Fruit fly (Drosophila melanogaster) whole organism, prepupa: ENCODE results near the gene CG42390.

Experiments
- Blimp-1 ChIP-seq: fragments of 200-800 bp; sonication (Bioruptor generic); optimal IDR thresholded peaks from 3 replicates; lab custom pipeline; 2017; ENCODE audit warnings: missing biosample characterization, missing genetic modification characterization, mild to moderate bottlenecking, moderate library complexity, missing genetic modification reagents
- CG11294 ChIP-seq: fragments of 200-800 bp; sonication (Bioruptor generic); IDR thresholded peaks from 2 replicates; pipeline ENCODE4 v1.3.6; 2022; ENCODE audit warnings: missing biosample characterization, missing genetic modification characterization
- CG11902 ChIP-seq: fragments of 200-800 bp; sonication (Bioruptor generic); optimal IDR thresholded peaks from 3 replicates; lab custom pipeline; 2016; ENCODE audit warnings: missing biosample characterization, missing genetic modification characterization
- CG15336 ChIP-seq: fragments of 200-800 bp; sonication (Bioruptor generic); IDR thresholded peaks from 2 replicates; pipeline ENCODE4 v1.3.6; 2022; ENCODE audit warnings: missing biosample characterization, missing genetic modification characterization
- CG1621 ChIP-seq: fragments of 200-800 bp; sonication (Bioruptor generic); optimal IDR thresholded peaks from 3 replicates; lab custom pipeline; 2018; ENCODE audit warnings: missing biosample characterization, mild to moderate bottlenecking, missing genetic modification characterization
- CG16779 ChIP-seq: fragments of 200-800 bp; sonication (Bioruptor generic); optimal IDR thresholded peaks from 3 replicates; lab custom pipeline; 2017; ENCODE audit warnings: missing biosample characterization, mild to moderate bottlenecking, missing genetic modification characterization
- CG31627 ChIP-seq: fragments of 200-800 bp; sonication (Bioruptor generic); optimal IDR thresholded peaks from 3 replicates; lab custom pipeline; 2016; ENCODE audit warnings: missing biosample characterization, missing genetic modification characterization
- CG32006 ChIP-seq: fragments of 200-800 bp; sonication (Bioruptor generic); optimal IDR thresholded peaks from 3 replicates; lab custom pipeline; 2017; ENCODE audit warnings: missing biosample characterization, mild to moderate bottlenecking, missing genetic modification characterization
- CG3919 ChIP-seq: fragments of 200-800 bp; sonication (Bioruptor generic); optimal IDR thresholded peaks from 3 replicates; lab custom pipeline; 2016; ENCODE audit warnings: missing biosample characterization, missing genetic modification characterization
- CG4318 ChIP-seq: fragments of 200-800 bp; sonication (Bioruptor generic); optimal IDR thresholded peaks from 3 replicates; lab custom pipeline; 2017; ENCODE audit warnings: missing biosample characterization, mild to moderate bottlenecking, missing genetic modification characterization
- CG6276 ChIP-seq: fragments of 200-800 bp; sonication (Bioruptor generic); optimal IDR thresholded peaks from 2 replicates; lab custom pipeline; 2017; ENCODE audit warnings: missing biosample characterization, mild to moderate bottlenecking, missing genetic modification characterization
- CG6792 ChIP-seq: fragments of 200-800 bp; sonication (Bioruptor generic); optimal IDR thresholded peaks from 3 replicates; lab custom pipeline; 2016; ENCODE audit warnings: missing biosample characterization, missing genetic modification characterization
- CG6808 ChIP-seq: fragments of 200-800 bp; sonication (Bioruptor generic); optimal IDR thresholded peaks from 3 replicates; lab custom pipeline; 2017; ENCODE audit warnings: missing biosample characterization, missing genetic modification characterization, mild to moderate bottlenecking, moderate library complexity, missing genetic modification reagents
- CG6854 ChIP-seq: fragments of 200-800 bp; sonication (Bioruptor generic); optimal IDR thresholded peaks from 2 replicates; lab custom pipeline; 2017; ENCODE audit warnings: missing biosample characterization, mild to moderate bottlenecking, missing genetic modification characterization
- CG7368 ChIP-seq: fragments of 200-800 bp; sonication (Bioruptor generic); optimal IDR thresholded peaks from 3 replicates; lab custom pipeline; 2016; ENCODE audit warnings: missing biosample characterization, missing genetic modification characterization
- CG8319 ChIP-seq: fragments of 200-800 bp; sonication (Bioruptor generic); optimal IDR thresholded peaks from 3 replicates; lab custom pipeline; 2016; ENCODE audit warnings: missing biosample characterization, missing genetic modification characterization
- CG8632 ChIP-seq: fragments of 200-800 bp; sonication (Bioruptor generic); optimal IDR thresholded peaks from 3 replicates; lab custom pipeline; 2016; ENCODE audit warnings: missing biosample characterization, missing genetic modification characterization
- CG9139 ChIP-seq: fragments of 200-800 bp; sonication (Bioruptor generic); optimal IDR thresholded peaks from 3 replicates; lab custom pipeline; 2017; ENCODE audit warnings: missing biosample characterization, mild to moderate bottlenecking, missing genetic modification characterization
- Eip75B ChIP-seq: fragments of 200-800 bp; sonication (Bioruptor generic); optimal IDR thresholded peaks from 3 replicates; lab custom pipeline; 2016; ENCODE audit warnings: missing biosample characterization, missing genetic modification characterization
- Eip93F ChIP-seq: fragments of 200-800 bp; sonication (Bioruptor generic); optimal IDR thresholded peaks from 2 replicates; lab custom pipeline; 2016; ENCODE audit warnings: missing biosample characterization, mild to moderate bottlenecking, missing genetic modification characterization
- Ets96B ChIP-seq: fragments of 200-800 bp; optimal IDR thresholded peaks from 2 replicates; lab custom pipeline; 2019; ENCODE audit warnings: missing biosample characterization, mild to moderate bottlenecking, missing genetic modification characterization, moderate library complexity
- Gug ChIP-seq: fragments of 200-800 bp; sonication (Bioruptor generic); IDR thresholded peaks from 2 replicates; pipeline ENCODE4 v1.3.6; 2022; ENCODE audit warnings: missing biosample characterization, missing genetic modification characterization
- Hr38 ChIP-seq: sonication (Bioruptor generic); optimal IDR thresholded peaks from 2 replicates; lab custom pipeline; 2016; ENCODE audit warnings: missing biosample characterization, missing genetic modification characterization
- Hr4 ChIP-seq: fragments of 200-800 bp; sonication (Bioruptor generic); optimal IDR thresholded peaks from 3 replicates; lab custom pipeline; 2016; ENCODE audit warnings: missing biosample characterization, missing genetic modification characterization
- Lpt ChIP-seq: fragments of 200-800 bp; sonication (Bioruptor generic); optimal IDR thresholded peaks from 3 replicates; lab custom pipeline; 2016; ENCODE audit warnings: missing biosample characterization, missing genetic modification characterization
- Met ChIP-seq: fragments of 200-800 bp; sonication (Bioruptor generic); optimal IDR thresholded peaks from 3 replicates; lab custom pipeline; 2016; ENCODE audit warnings: missing biosample characterization, missing genetic modification characterization
- OdsH ChIP-seq: fragments of 200-800 bp; sonication (Bioruptor generic); optimal IDR thresholded peaks from 3 replicates; lab custom pipeline; 2016; ENCODE audit warnings: missing biosample characterization, missing genetic modification characterization
- Smox ChIP-seq: fragments of 200-800 bp; sonication (Bioruptor generic); optimal IDR thresholded peaks from 3 replicates; lab custom pipeline; 2016; ENCODE audit warnings: missing biosample characterization, missing genetic modification characterization
- Sox14 ChIP-seq: fragments of 200-800 bp; sonication (Bioruptor generic); optimal IDR thresholded peaks from 3 replicates; lab custom pipeline; 2016; ENCODE audit warnings: missing biosample characterization, missing genetic modification characterization
- Sox15 ChIP-seq: fragments of 200-800 bp; sonication (Bioruptor generic); optimal IDR thresholded peaks from 3 replicates; lab custom pipeline; 2016; ENCODE audit warnings: missing biosample characterization, missing genetic modification characterization
- achi ChIP-seq: fragments of 200-800 bp; sonication (Bioruptor generic); optimal IDR thresholded peaks from 3 replicates; lab custom pipeline; 2016; ENCODE audit warnings: missing biosample characterization, missing genetic modification characterization
- acj6 ChIP-seq: fragments of 200-800 bp; sonication (Bioruptor generic); optimal IDR thresholded peaks from 3 replicates; lab custom pipeline; 2016; ENCODE audit warnings: missing biosample characterization, missing genetic modification characterization
- dsx ChIP-seq: fragments of 200-800 bp; optimal IDR thresholded peaks from 3 replicates; lab custom pipeline; 2019; ENCODE audit warnings: missing biosample characterization, mild to moderate bottlenecking, missing genetic modification characterization, moderate library complexity; ENCODE audit not compliant: poor library complexity, severe bottlenecking
- eg ChIP-seq: fragments of 200-800 bp; sonication (Bioruptor generic); IDR thresholded peaks from 3 replicates; pipeline ENCODE4 v1.3.6; 2022; ENCODE audit warnings: missing biosample characterization, missing genetic modification characterization
- esn ChIP-seq: fragments of 200-800 bp; sonication (Bioruptor generic); optimal IDR thresholded peaks from 2 replicates; lab custom pipeline; 2016; ENCODE audit warnings: missing biosample characterization, mild to moderate bottlenecking, missing genetic modification characterization, moderate library complexity
- fd59A ChIP-seq: fragments of 200-800 bp; sonication (Bioruptor generic); optimal IDR thresholded peaks from 2 replicates; lab custom pipeline; 2017; ENCODE audit warnings: missing biosample characterization, mild to moderate bottlenecking, missing genetic modification characterization, missing genetic modification reagents
- fkh ChIP-seq: fragments of 200-800 bp; sonication (Bioruptor generic); optimal IDR thresholded peaks from 3 replicates; lab custom pipeline; 2017; ENCODE audit warnings: missing biosample characterization, mild to moderate bottlenecking, missing genetic modification characterization, moderate library complexity
- lz ChIP-seq: fragments of 200-800 bp; sonication (Bioruptor generic); optimal IDR thresholded peaks from 3 replicates; lab custom pipeline; 2016; ENCODE audit warnings: missing biosample characterization, missing genetic modification characterization
- net ChIP-seq: fragments of 200-800 bp; sonication (Bioruptor generic); optimal IDR thresholded peaks from 3 replicates; lab custom pipeline; 2016; ENCODE audit warnings: missing biosample characterization, missing genetic modification characterization
- pdm3 ChIP-seq: fragments of 200-800 bp; sonication (Bioruptor generic); optimal IDR thresholded peaks from 3 replicates; lab custom pipeline; 2016; ENCODE audit warnings: missing biosample characterization, missing genetic modification characterization
- salr ChIP-seq, 2 experiments: fragments of 200-800 bp; sonication (Bioruptor generic); optimal IDR thresholded peaks; 3 replicates each; lab custom pipeline; 2016 to 2018; ENCODE audit warnings: missing biosample characterization in 2 of 2, missing genetic modification characterization in 2 of 2, mild to moderate bottlenecking in 1 of 2
- spab ChIP-seq: fragments of 200-800 bp; sonication (Bioruptor generic); optimal IDR thresholded peaks from 2 replicates; lab custom pipeline; 2017; ENCODE audit warnings: missing biosample characterization, mild to moderate bottlenecking, missing genetic modification characterization, missing genetic modification reagents
- ss ChIP-seq, 2 experiments: fragments of 200-800 bp; sonication (Bioruptor generic); optimal IDR thresholded peaks; 2 replicates in 1 of 2; 3 replicates in 1 of 2; lab custom pipeline; 2017 to 2018; ENCODE audit warnings: mild to moderate bottlenecking in 2 of 2, missing biosample characterization in 2 of 2, missing genetic modification characterization in 2 of 2, moderate library complexity in 1 of 2
- topi ChIP-seq: fragments of 200-800 bp; sonication (Bioruptor generic); optimal IDR thresholded peaks from 3 replicates; lab custom pipeline; 2016; ENCODE audit warnings: missing biosample characterization, missing genetic modification characterization
- vri ChIP-seq: fragments of 200-800 bp; sonication (Bioruptor generic); optimal IDR thresholded peaks from 3 replicates; lab custom pipeline; 2016; ENCODE audit warnings: missing biosample characterization, mild to moderate bottlenecking, missing genetic modification characterization

Gene CG42390

DNA sequence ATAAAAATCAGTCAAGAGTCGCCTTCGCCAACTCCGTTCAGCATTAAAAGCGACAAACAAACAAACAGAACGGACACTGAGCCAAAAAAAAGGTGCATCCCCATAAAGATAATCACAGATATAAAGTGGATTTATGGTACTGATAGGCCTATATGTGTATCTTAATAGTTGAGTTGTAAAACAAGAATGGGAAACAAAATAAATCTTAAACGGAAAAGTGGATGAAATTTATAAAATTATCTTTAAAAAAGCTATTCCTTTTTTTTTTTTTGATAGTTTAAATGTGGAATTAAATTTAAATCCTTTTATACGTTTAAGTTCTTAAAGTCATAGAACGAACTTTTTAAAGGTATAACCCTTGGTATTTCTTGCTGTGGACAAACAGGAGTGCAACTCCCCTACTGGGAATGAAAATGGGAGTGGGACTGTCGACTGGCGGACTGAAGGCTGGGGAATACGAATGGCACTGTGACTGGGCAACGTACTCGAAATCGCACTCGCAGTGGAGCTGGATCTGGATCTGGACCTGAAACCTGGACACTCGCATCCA lies 17.2 kb downstream of the CG42390 start (continued):
- TF ChIP-seq spab (GFP tag; lab: Kevin White, UChicago): peak; percentile 57
- no peak for TF ChIP-seq CG4318
- TF ChIP-seq salr (GFP tag; optimal IDR thresholded peaks at IDR 0.05; lab: Kevin White, UChicago): no peak
- TF ChIP-seq fd59A (GFP tag; lab: Kevin White, UChicago): peak; percentile 21
- TF ChIP-seq topi (GFP tag; lab: Kevin White, UChicago): peak; percentile 54
- no peak for TF ChIP-seq CG6854 (GFP tag; lab: Kevin White, UChicago)
- peak; percentile 35 for TF ChIP-seq CG31627 (GFP tag; lab: Kevin White, UChicago)
- peak; percentile 41 for TF ChIP-seq CG8632 (GFP tag; lab: Kevin White, UChicago)
- peak; percentile 52 for TF ChIP-seq pdm3 (GFP tag; lab: Kevin White, UChicago)
- no peak for TF ChIP-seq CG1621
- peak; percentile 36 for TF ChIP-seq acj6 (GFP tag; lab: Kevin White, UChicago)
- TF ChIP-seq Eip75B (GFP tag; lab: Kevin White, UChicago): peak; percentile 45
- TF ChIP-seq OdsH: peak; percentile 32
- peak; percentile 67 for TF ChIP-seq CG3919 (GFP tag; lab: Kevin White, UChicago)
- peak; percentile 24 for TF ChIP-seq net (GFP tag; lab: Kevin White, UChicago)
- TF ChIP-seq CG6276: no peak
- TF ChIP-seq CG11294 (GFP tag; lab: Robert Waterston, UW): no peak
- TF ChIP-seq CG7368: peak; percentile 10
- TF ChIP-seq CG8319: no peak
- peak; percentile 56 for TF ChIP-seq CG6808 (GFP tag; lab: Kevin White, UChicago)
- peak; percentile 12 for TF ChIP-seq CG32006
- no peak for TF ChIP-seq vri
- peak; percentile 54 for TF ChIP-seq Ets96B (tag; lab: Kevin White, UChicago)
- TF ChIP-seq CG9139 (GFP tag; lab: Kevin White, UChicago): peak; percentile 23
- no peak for TF ChIP-seq CG16779 (tag; lab: Kevin White, UChicago)
- peak; percentile 3 to 33 for TF ChIP-seq ss (GFP tag; optimal IDR thresholded peaks at IDR 0.05; lab: Kevin White, UChicago)
- peak; percentile 45 for TF ChIP-seq esn (GFP tag; lab: Kevin White, UChicago)
- TF ChIP-seq Met: peak; percentile 50
- no peak for TF ChIP-seq Eip93F
- TF ChIP-seq Smox: no peak
- peak; percentile 30 for TF ChIP-seq CG6792 (GFP tag; lab: Kevin White, UChicago)
- no peak for TF ChIP-seq eg (GFP tag; lab: Robert Waterston, UW)
- TF ChIP-seq CG15336: no peak

DNA sequence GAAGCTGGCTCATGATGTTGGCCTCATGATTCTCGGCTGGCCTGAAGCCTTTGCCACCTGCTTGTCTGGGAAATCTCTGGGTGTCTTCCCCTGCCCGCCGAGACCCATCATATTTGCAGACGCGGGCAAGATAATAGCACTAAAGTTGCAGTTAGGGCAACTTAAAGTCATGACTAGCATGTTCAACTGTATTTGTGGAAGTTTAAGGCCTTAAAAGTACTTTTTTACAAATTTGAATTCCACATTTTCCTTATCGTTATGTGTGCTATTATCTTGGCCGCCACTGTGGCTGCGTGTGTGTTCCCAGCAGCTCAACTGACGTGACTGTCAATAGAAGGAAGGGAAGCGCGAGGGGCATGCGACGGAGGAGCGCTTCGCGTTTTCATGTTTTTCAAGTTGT lies 19.3 kb downstream of the CG42390 start:
- TF ChIP-seq CG6792 (GFP tag; lab: Kevin White, UChicago) (peak; percentile 81), Hr4 (GFP tag; lab: Kevin White, UChicago) (peak; percentile 88), Sox14 (peak; percentile 90), CG11294 (GFP tag; lab: Robert Waterston, UW) (peak; percentile 68), topi (GFP tag; lab: Kevin White, UChicago) (peak; percentile 76), Met (peak; percentile 75), CG6854 (GFP tag; lab: Kevin White, UChicago) (peak; percentile 37), Smox (peak; percentile 47), CG3919 (GFP tag; lab: Kevin White, UChicago) (peak; percentile 92), pdm3 (GFP tag; lab: Kevin White, UChicago) (peak; percentile 82), CG32006 (peak; percentile 93), Sox15 (GFP tag; lab: Kevin White, UChicago) (peak; percentile 63), CG8632 (GFP tag; lab: Kevin White, UChicago) (peak; percentile 78), Eip75B (GFP tag; lab: Kevin White, UChicago) (peak; percentile 89), ss (GFP tag; optimal IDR thresholded peaks at IDR 0.05; lab: Kevin White, UChicago) (peak; percentile 90 to 96), CG11902 (peak; percentile 53), Gug (peak; percentile 88), esn (GFP tag; lab: Kevin White, UChicago) (peak; percentile 73), CG8319 (peak; percentile 74), CG4318 (peak; percentile 79), CG15336 (peak; percentile 92), CG31627 (GFP tag; lab: Kevin White, UChicago) (peak; percentile 70), dsx (GFP tag; lab: Kevin White, UChicago) (peak; percentile 85), achi (peak; percentile 88), Eip93F (no peak), CG1621 (peak; percentile 93), Ets96B (tag; lab: Kevin White, UChicago) (peak; percentile 91), CG7368 (peak; percentile 94), lz (GFP tag; lab: Kevin White, UChicago) (peak; percentile 66), salr (GFP tag; optimal IDR thresholded peaks at IDR 0.05; lab: Kevin White, UChicago) (peak; percentile 81 to 85), CG9139 (GFP tag; lab: Kevin White, UChicago) (peak; percentile 78), CG16779 (tag; lab: Kevin White, UChicago) (peak; percentile 77), Blimp-1 (GFP tag; lab: Kevin White, UChicago) (peak; percentile 33), spab (GFP tag; lab: Kevin White, UChicago) (peak; percentile 90), Lpt (GFP tag; lab: Kevin White, UChicago) (peak; percentile 90), Hr38 (GFP tag; lab: Kevin White, UChicago) (no peak), eg (GFP tag; lab: Robert Waterston, UW) (peak; percentile 93), fkh (peak; percentile 16)
